Worm (Caenorhabditis elegans): ENCODE results near the gene sek-6.

The sek-6 gene

DNA sequence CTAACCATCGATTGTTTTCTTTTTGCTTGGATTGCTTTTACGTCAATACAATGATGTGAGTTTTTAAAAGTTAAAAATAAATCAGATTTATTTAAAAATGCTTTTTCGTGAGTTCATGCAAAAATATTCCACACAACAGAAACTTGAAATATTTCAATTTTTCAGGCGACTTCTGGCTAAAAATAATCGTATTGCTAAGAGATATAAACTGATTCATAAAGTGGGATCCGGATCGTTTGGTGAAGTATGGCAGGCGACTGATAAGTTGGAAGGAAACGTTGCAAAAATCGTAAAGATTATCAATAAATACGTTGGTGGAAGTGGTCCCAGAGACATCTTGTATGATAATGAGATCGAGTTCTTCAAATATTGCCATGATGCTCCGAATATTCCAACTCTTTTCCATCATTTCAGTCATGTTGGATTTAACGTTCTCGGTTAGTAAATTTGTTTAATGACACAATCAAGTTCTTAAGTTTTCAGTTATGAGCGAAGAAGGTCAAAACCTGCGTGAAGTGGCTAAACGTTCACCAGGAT is 29.6 kb downstream of the sek-6 start, which contains the start of gene ZC373.3:
Gene ZC373.3, plus strand, starts transcription at position 51 of the 537 bp plus-strand sequence.
- TF ChIP-seq eor-1 (tag; optimal IDR thresholded peaks at IDR 0.05) (no peak), tbx-2 (tag; optimal IDR thresholded peaks at IDR 0.05) (no peak), nhr-67 (tag; optimal IDR thresholded peaks at IDR 0.05) (no peak), nhr-11 (tag; optimal IDR thresholded peaks at IDR 0.05) (no peak), lin-15B (tag; optimal IDR thresholded peaks at IDR 0.05) (no peak), fkh-10 (GFP tag; optimal IDR thresholded peaks at IDR 0.05) (no peak), lin-39 (tag; optimal IDR thresholded peaks at IDR 0.05) (no peak)

ce11 chrX:10068468-10068867 is 37.5 kb downstream of the sek-6 start:
- TF ChIP-seq elt-3 (tag; optimal IDR thresholded peaks at IDR 0.05) (no peak), mml-1 (tag; optimal IDR thresholded peaks at IDR 0.05) (no peak), nfya-1 (tag; optimal IDR thresholded peaks at IDR 0.05; ENCODE audit: insufficient read depth) (peak; percentile 1), egl-5 (tag; optimal IDR thresholded peaks at IDR 0.05) (peak; percentile 49), fkh-10 (GFP tag; optimal IDR thresholded peaks at IDR 0.05) (no peak)

ce11 chrX:10069692-10070091 is 38.7 kb downstream of the sek-6 start, which contains the start of gene mlck-1:
TSS of gene mlck-1 (minus strand) at chrX:10069792.
- no peak for TF ChIP-seq unc-39 (tag; optimal IDR thresholded peaks at IDR 0.05)
- no peak for TF ChIP-seq egl-5 (tag; optimal IDR thresholded peaks at IDR 0.05)
- TF ChIP-seq ceh-9 (tag; optimal IDR thresholded peaks at IDR 0.05), result no peak
- no peak for TF ChIP-seq egl-27 (tag; optimal IDR thresholded peaks at IDR 0.05)
- TF ChIP-seq nhr-12 (tag; optimal IDR thresholded peaks at IDR 0.05), result no peak
- no peak for TF ChIP-seq aly-2 (tag; optimal IDR thresholded peaks at IDR 0.05)
- TF ChIP-seq nhr-28 (tag; optimal IDR thresholded peaks at IDR 0.05), result no peak
- TF ChIP-seq ZK546.5 (tag; optimal IDR thresholded peaks at IDR 0.05), result no peak
- no peak for TF ChIP-seq lsy-12 (tag; optimal IDR thresholded peaks at IDR 0.05)
- TF ChIP-seq nfya-1 (tag; optimal IDR thresholded peaks at IDR 0.05; ENCODE audit: insufficient read depth), result no peak
- no peak for TF ChIP-seq mdl-1 (tag; optimal IDR thresholded peaks at IDR 0.05)
- no peak for TF ChIP-seq ceh-82 (tag; optimal IDR thresholded peaks at IDR 0.05)
- no peak for TF ChIP-seq nhr-67 (tag; optimal IDR thresholded peaks at IDR 0.05)
- no peak for TF ChIP-seq lin-39 (tag; optimal IDR thresholded peaks at IDR 0.05)
- TF ChIP-seq pha-4 (tag; optimal IDR thresholded peaks at IDR 0.05), result no peak
- no peak for TF ChIP-seq fos-1 (tag; optimal IDR thresholded peaks at IDR 0.05)
- no peak for TF ChIP-seq pqm-1 (tag; optimal IDR thresholded peaks at IDR 0.05)

DNA sequence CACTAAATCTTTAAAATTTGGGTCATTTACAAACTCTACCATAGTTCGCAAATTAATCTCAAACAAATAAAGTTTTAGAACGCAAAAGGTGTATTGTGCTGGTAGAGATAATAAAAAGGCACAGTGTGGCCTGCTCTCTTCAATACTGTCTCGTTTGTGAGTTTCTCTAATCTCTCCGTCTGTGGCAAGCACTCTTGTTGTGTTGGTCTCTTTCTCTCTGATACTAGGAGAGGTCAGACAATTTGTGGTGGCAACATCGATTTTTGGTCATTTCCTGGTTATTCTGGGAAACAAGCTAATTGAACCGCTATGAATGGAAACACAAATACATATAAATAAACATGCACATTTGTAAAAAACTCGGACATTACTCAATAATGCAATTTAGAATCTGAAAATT is 43.3 kb downstream of the sek-6 start, which contains the start of gene ZC373.5:
Gene ZC373.5, minus strand, starts transcription at position 159 of the 400 bp plus-strand sequence.
- TF ChIP-seq zag-1 (tag; optimal IDR thresholded peaks at IDR 0.05) (no peak), nhr-237 (tag; optimal IDR thresholded peaks at IDR 0.05) (no peak), elt-2 (tag; optimal IDR thresholded peaks at IDR 0.05) (peak; percentile 73), ceh-82 (tag; optimal IDR thresholded peaks at IDR 0.05) (no peak), lin-39 (tag; optimal IDR thresholded peaks at IDR 0.05) (no peak), hmg-11 (tag; optimal IDR thresholded peaks at IDR 0.05) (peak; percentile 7), pqm-1 (tag; optimal IDR thresholded peaks at IDR 0.05) (peak; percentile 66), elt-1 (tag; optimal IDR thresholded peaks at IDR 0.05) (no peak), lsy-12 (tag; optimal IDR thresholded peaks at IDR 0.05) (no peak), pha-4 (tag; optimal IDR thresholded peaks at IDR 0.05) (peak; percentile 57), nfya-1 (tag; optimal IDR thresholded peaks at IDR 0.05; ENCODE audit: insufficient read depth) (peak; percentile 3), nhr-23 (tag; optimal IDR thresholded peaks at IDR 0.05) (peak; percentile 11), ceh-28 (tag; optimal IDR thresholded peaks at IDR 0.05) (peak; percentile 54)

DNA sequence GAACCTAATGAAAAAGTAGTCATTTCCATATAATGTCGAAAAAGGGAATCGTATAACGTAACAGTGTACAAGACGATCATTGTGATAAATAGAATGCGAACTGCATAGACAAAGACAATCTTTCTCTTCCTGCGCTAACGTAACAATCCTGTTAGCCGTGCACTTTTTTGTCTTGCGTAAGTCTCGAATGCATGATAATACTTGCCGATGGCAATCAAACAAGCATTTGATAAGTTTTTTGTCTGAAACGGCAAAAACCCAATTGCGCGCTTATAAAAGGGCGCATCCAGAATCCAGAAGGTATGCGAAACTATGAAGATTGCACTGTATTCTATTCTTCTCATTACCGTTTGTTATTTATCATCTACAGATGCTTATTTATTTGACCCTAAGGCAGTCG is 44.0 kb downstream of the sek-6 start, which contains the start of gene dao-4:
Gene dao-4, plus strand, starts transcription at position 301 of the 400 bp plus-strand sequence.
- TF ChIP-seq ama-1 (optimal IDR thresholded peaks at IDR 0.05) (no peak), egl-27 (tag; optimal IDR thresholded peaks at IDR 0.05) (no peak), pqm-1 (tag; optimal IDR thresholded peaks at IDR 0.05) (no peak), nhr-25 (tag; optimal IDR thresholded peaks at IDR 0.05) (no peak), lin-39 (tag; optimal IDR thresholded peaks at IDR 0.05) (no peak), nfya-1 (tag; optimal IDR thresholded peaks at IDR 0.05; ENCODE audit: insufficient read depth) (no peak), R02D3.7 (tag; optimal IDR thresholded peaks at IDR 0.05) (no peak), mml-1 (tag; optimal IDR thresholded peaks at IDR 0.05) (no peak), nhr-76 (tag; optimal IDR thresholded peaks at IDR 0.05) (no peak), nhr-11 (tag; optimal IDR thresholded peaks at IDR 0.05) (no peak), unc-62 (GFP tag; optimal IDR thresholded peaks at IDR 0.05) (no peak), egl-5 (tag; optimal IDR thresholded peaks at IDR 0.05) (no peak)

Measured in whole organism, L3 larva.